Fruit fly (Drosophila melanogaster): ENCODE measurements around the gene Scsalpha1.
A peak's percentile ranks its signal among the peaks of the same experiment; 100 is the strongest.

The Scsalpha1 gene

dm6 chr3L:3787595-3788151 is 26.3 kb upstream of the Scsalpha1 start (continued):
- TF ChIP-seq gt (GFP tag; IDR thresholded peaks at IDR 0.05) (no peak), CG10209 (GFP tag; optimal IDR thresholded peaks at IDR 0.05) (peak; percentile 7), CG13287 (GFP tag; IDR thresholded peaks at IDR 0.05; ENCODE audit: partially characterized antibody) (peak; percentile 48), her (GFP tag; optimal IDR thresholded peaks at IDR 0.05) (peak; percentile 16), CG1529 (GFP tag; optimal IDR thresholded peaks at IDR 0.05) (no peak), Nf-YB (GFP tag; optimal IDR thresholded peaks at IDR 0.05) (peak; percentile 22), Bgb (GFP tag; IDR thresholded peaks at IDR 0.05; ENCODE audit: partially characterized antibody) (peak; percentile 59; the same call in 1 of the 2 replicates), trem (tag; optimal IDR thresholded peaks at IDR 0.05) (peak; percentile 55), wor (GFP tag; IDR thresholded peaks at IDR 0.05) (no peak), bbx (GFP tag; IDR thresholded peaks at IDR 0.05; ENCODE audit: partially characterized antibody) (peak; percentile 52; the same call in 1 of the 2 replicates), CG6791 (GFP tag; IDR thresholded peaks at IDR 0.05; ENCODE audit: partially characterized antibody) (0 out of 3 replicates have a peak, but pooled peaks have one; percentile 5), CG3847 (GFP tag; IDR thresholded peaks at IDR 0.05) (peak; percentile 67), CG33213 (GFP tag; optimal IDR thresholded peaks at IDR 0.05) (peak; percentile 23), Sry-β (GFP tag; optimal IDR thresholded peaks at IDR 0.05) (peak; percentile 45), CG10431 (GFP tag; optimal IDR thresholded peaks at IDR 0.05) (peak; percentile 61), CG7839 (tag; optimal IDR thresholded peaks at IDR 0.05) (peak; percentile 3), CG12299 (tag; optimal IDR thresholded peaks at IDR 0.05) (peak; percentile 84), CG11504 (tag; optimal IDR thresholded peaks at IDR 0.05) (peak; percentile 15), Elba2 (GFP tag; optimal IDR thresholded peaks at IDR 0.05) (peak; percentile 42), Optix (GFP tag; IDR thresholded peaks at IDR 0.05) (no peak), run (tag; optimal IDR thresholded peaks at IDR 0.05) (peak; percentile 36), CG13424 (tag; optimal IDR thresholded peaks at IDR 0.05) (peak; percentile 17), nom (GFP tag; optimal IDR thresholded peaks at IDR 0.05) (peak; percentile 64), CG1602 (GFP tag; optimal IDR thresholded peaks at IDR 0.05) (no peak), Chrac-16 (GFP tag; optimal IDR thresholded peaks at IDR 0.05) (no peak), CG12104 (GFP tag; optimal IDR thresholded peaks at IDR 0.05) (no peak), Sox102F (GFP tag; optimal IDR thresholded peaks at IDR 0.05) (no peak), Rfx (GFP tag; IDR thresholded peaks at IDR 0.05) (peak; percentile 41; the same call in 1 of the 2 replicates), CG42726 (GFP tag; IDR thresholded peaks at IDR 0.05; ENCODE audit: partially characterized antibody) (peak; percentile 81), MBD-R2 (GFP tag; IDR thresholded peaks at IDR 0.05) (no peak; the same call in 1 of the 2 replicates), CG15514 (GFP tag; optimal IDR thresholded peaks at IDR 0.05) (peak; percentile 58), fd3F (GFP tag; optimal IDR thresholded peaks at IDR 0.05) (peak; percentile 6), B-H2 (GFP tag; optimal IDR thresholded peaks at IDR 0.05) (peak; percentile 37), ash1 (GFP tag; optimal IDR thresholded peaks at IDR 0.05) (no peak), tna (GFP tag; IDR thresholded peaks at IDR 0.05; ENCODE audit: partially characterized antibody) (peak; percentile 10; the same call in 1 of the 2 replicates), CG34376 (GFP tag; optimal IDR thresholded peaks at IDR 0.05) (peak; percentile 33), pnt (GFP tag; optimal IDR thresholded peaks at IDR 0.05) (no peak), Vsx1 (GFP tag; optimal IDR thresholded peaks at IDR 0.05) (no peak), CG9727 (GFP tag; optimal IDR thresholded peaks at IDR 0.05) (peak; percentile 36), mirr (GFP tag; optimal IDR thresholded peaks at IDR 0.05) (no peak), CG15269 (tag; optimal IDR thresholded peaks at IDR 0.05) (no peak), lbe (GFP tag; optimal IDR thresholded peaks at IDR 0.05) (no peak), CG30020 (tag; optimal IDR thresholded peaks at IDR 0.05) (peak; percentile 6), CG9437 (GFP tag; optimal IDR thresholded peaks at IDR 0.05) (no peak), Fer1 (GFP tag; optimal IDR thresholded peaks at IDR 0.05) (peak; percentile 54), NC2β (GFP tag; optimal IDR thresholded peaks at IDR 0.05) (peak; percentile 19), CG4404 (GFP tag; IDR thresholded peaks at IDR 0.05) (no peak), Trl (optimal IDR thresholded peaks at IDR 0.05) (peak in 1 of 2 experiments; percentile 28), Trl (GFP tag; optimal IDR thresholded peaks at IDR 0.05) (no peak)

Data from whole organism, embryonic.